Worm (Caenorhabditis elegans) whole organism, dauer: ENCODE data around the gene K08D9.10.

Experiments
- unc-62 ChIP-seq: sonication (generic microtip); optimal IDR thresholded peaks from 2 replicates; lab custom pipeline; 2017; ENCODE audit warnings: missing biosample characterization, missing genetic modification reagents, missing genetic modification characterization

The K08D9.10 gene

ce11 chrV:3276184-3276583, 45.5 kb downstream of the K08D9.10 start:
- TF ChIP-seq unc-62 (GFP tag; lab: Kevin White, UChicago): no peak

ce11 chrV:3278101-3278639, 47.5 kb downstream of the K08D9.10 start, which contains the start of gene fbxa-64:
TSS of gene fbxa-64 (minus strand) at chrV:3278151.
- no peak for TF ChIP-seq unc-62 (GFP tag; lab: Kevin White, UChicago)

ce11 chrV:3279138-3279537, 48.4 kb downstream of the K08D9.10 start:
- TF ChIP-seq unc-62 (GFP tag; lab: Kevin White, UChicago): no peak

- TF ChIP-seq unc-62 (GFP tag; lab: Kevin White, UChicago): no peak
Observed at ce11 chrV:3280009-3280408, 49.3 kb downstream of the K08D9.10 start, which contains the start of gene T28A11.2. TSS of gene T28A11.2 (plus strand) at chrV:3280379.
